Worm (Caenorhabditis elegans): ENCODE results near the gene F21D5.4.

The F21D5.4 gene

DNA sequence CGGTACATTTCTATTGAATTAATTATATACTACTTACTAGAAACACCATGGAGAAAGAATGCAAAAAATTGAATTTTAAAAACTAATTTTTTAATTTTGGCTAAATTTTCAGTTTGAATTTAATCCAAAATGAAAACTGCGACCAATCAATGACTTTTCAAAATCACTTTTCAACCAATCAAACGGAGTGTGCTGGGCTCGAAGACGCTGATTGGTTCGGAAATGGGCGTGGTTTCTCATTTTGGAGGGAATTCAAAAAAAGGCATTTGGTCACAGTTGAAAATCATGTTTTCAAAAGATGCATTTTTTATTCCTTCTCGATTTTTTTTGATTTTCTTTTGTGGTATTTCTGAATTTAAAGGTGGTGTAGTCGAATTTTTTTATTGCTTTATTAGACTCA is 11.1 kb downstream of the F21D5.4 start:
- no peak for TF ChIP-seq Y105C5A.15 (GFP tag; IDR thresholded peaks at IDR 0.05)
- TF ChIP-seq pha-4 (GFP tag; IDR thresholded peaks at IDR 0.05) = no peak
- TF ChIP-seq pha-4 (tag; optimal IDR thresholded peaks at IDR 0.05) = no peak
- no peak for TF ChIP-seq nhr-42 (GFP tag; IDR thresholded peaks at IDR 0.05)

- peak; percentile 34; the same call in 1 of the 2 replicates for TF ChIP-seq snpc-1.2 (GFP tag; IDR thresholded peaks at IDR 0.05)
- no peak for TF ChIP-seq hmg-1.1 (GFP tag; IDR thresholded peaks at IDR 0.05)
- TF ChIP-seq nhr-48 (tag; optimal IDR thresholded peaks at IDR 0.05) = no peak
- no peak for TF ChIP-seq unc-62 (GFP tag; optimal IDR thresholded peaks at IDR 0.05 in 1 of 2)
- TF ChIP-seq unc-62 (tag; optimal IDR thresholded peaks at IDR 0.05) = no peak
- TF ChIP-seq hlh-11 (tag; optimal IDR thresholded peaks at IDR 0.05) = no peak
- no peak for TF ChIP-seq zip-11 (GFP tag; IDR thresholded peaks at IDR 0.05)
- TF ChIP-seq daf-19 (GFP tag; conservative IDR thresholded peaks at IDR 0.05) = no peak
Measured at ce11 chrIV:8752492-8752891, 14.6 kb downstream of the F21D5.4 start.

DNA sequence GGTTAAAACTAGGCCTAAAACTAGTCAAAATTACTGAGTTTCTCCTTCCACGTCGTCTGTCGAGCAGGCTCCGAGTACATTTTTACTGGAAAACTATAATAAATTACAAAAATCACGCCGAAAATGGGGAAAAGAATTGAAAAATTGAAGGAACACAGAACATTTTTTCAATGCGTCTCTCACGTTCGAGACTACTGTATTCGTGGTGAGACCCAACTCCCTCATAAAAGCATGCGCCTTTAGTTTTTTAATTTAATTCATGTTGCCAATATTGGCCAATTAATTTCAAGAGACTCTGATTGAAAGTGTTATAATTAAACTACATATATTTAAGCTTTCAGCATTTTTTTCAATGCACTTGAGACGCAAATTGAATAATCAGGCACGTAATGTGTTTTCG is 16.3 kb downstream of the F21D5.4 start:
- TF ChIP-seq snpc-1.2 (GFP tag; IDR thresholded peaks at IDR 0.05) = 0 out of 2 replicates have a peak, but pooled peaks have one; percentile 6
- no peak for TF ChIP-seq lin-39 (tag; optimal IDR thresholded peaks at IDR 0.05)
- TF ChIP-seq sdz-12 (GFP tag; optimal IDR thresholded peaks at IDR 0.05) = no peak
- TF ChIP-seq dmd-9 (GFP tag; IDR thresholded peaks at IDR 0.05) = no peak

DNA sequence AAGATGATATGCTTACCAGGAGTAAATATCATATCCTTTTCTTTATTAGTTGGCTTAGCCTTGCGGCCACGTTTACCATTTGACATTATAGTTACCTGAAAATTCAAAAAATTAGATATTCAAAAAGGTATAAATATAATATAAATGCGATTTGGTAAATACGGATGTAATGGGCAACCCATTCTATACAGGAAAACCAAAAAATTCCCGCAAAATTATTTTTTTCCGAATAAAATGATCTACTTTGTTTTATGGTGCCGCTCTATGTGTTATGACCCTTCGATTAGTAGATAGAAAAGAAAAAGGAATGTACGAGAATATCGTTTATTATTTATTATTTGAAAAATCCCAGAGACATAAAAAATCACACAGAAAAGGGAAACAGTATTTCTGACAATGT is 16.8 kb downstream of the F21D5.4 start, which contains the start of gene elli-1:
elli-1 (minus strand) TSS at position 101 of the 400 bp plus-strand sequence.
- no peak for TF ChIP-seq lin-15B (tag; optimal IDR thresholded peaks at IDR 0.05)
- TF ChIP-seq Y48G9A.11 (GFP tag; IDR thresholded peaks at IDR 0.05) = no peak
- TF ChIP-seq ceh-20 (GFP tag; IDR thresholded peaks at IDR 0.05) = no peak
- TF ChIP-seq cey-2 (tag; optimal IDR thresholded peaks at IDR 0.05; ENCODE audit: borderline replicate concordance, insufficient read depth) = no peak
- no peak for TF ChIP-seq fos-1 (tag; optimal IDR thresholded peaks at IDR 0.05)
- no peak for TF ChIP-seq arid-1 (GFP tag; conservative IDR thresholded peaks at IDR 0.05)
- no peak for TF ChIP-seq ceh-62 (tag; optimal IDR thresholded peaks at IDR 0.05)
- TF ChIP-seq egl-43 (GFP tag; IDR thresholded peaks at IDR 0.05) = no peak
- TF ChIP-seq snpc-1.2 (GFP tag; IDR thresholded peaks at IDR 0.05) = no peak
- TF ChIP-seq sdz-12 (GFP tag; optimal IDR thresholded peaks at IDR 0.05) = no peak
- TF ChIP-seq ceh-44 (GFP tag; IDR thresholded peaks at IDR 0.05) = no peak
- no peak for TF ChIP-seq dpl-1 (GFP tag; optimal IDR thresholded peaks at IDR 0.05)
- no peak for TF ChIP-seq tag-97 (GFP tag; IDR thresholded peaks at IDR 0.05)
- no peak for TF ChIP-seq ces-1 (GFP tag; optimal IDR thresholded peaks at IDR 0.05)
- TF ChIP-seq lim-7 (GFP tag; IDR thresholded peaks at IDR 0.05) = no peak
- no peak for TF ChIP-seq aha-1 (tag)
- no peak for TF ChIP-seq snpc-4 (tag; optimal IDR thresholded peaks at IDR 0.05)

DNA sequence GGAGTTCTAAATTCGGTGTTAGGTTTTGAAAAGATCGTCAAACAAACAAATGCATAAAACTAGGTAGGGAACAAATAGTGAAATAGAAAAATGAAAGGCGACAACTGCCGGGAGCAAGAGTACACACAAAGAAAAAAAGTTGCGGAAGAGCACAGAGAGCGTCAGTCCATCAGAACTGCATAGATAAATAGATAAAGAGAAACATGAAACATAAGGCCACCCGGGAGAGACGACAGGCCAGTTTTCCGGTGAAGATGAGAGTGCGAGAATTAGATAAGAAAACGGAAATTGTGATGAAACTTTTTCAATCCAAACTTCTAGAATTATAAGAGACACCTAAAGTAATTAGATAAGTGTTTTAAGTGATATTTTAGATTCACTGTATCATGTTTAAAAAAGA is 19.8 kb downstream of the F21D5.4 start:
- TF ChIP-seq ceh-32 (tag; optimal IDR thresholded peaks at IDR 0.05; ENCODE audit: poor library complexity) = no peak
- TF ChIP-seq nhr-11 (tag; optimal IDR thresholded peaks at IDR 0.05) = peak; percentile 7
- no peak for TF ChIP-seq saeg-2 (GFP tag; IDR thresholded peaks at IDR 0.05)
- no peak for TF ChIP-seq lin-13 (GFP tag; optimal IDR thresholded peaks at IDR 0.05)
- no peak for TF ChIP-seq mxl-3 (GFP tag; optimal IDR thresholded peaks at IDR 0.05)
- TF ChIP-seq F10B5.3 (tag; optimal IDR thresholded peaks at IDR 0.05) = no peak
- TF ChIP-seq mes-2 (tag; optimal IDR thresholded peaks at IDR 0.05; ENCODE audit: poor library complexity, severe bottlenecking) = no peak
- TF ChIP-seq vab-7 (GFP tag; IDR thresholded peaks at IDR 0.05) = no peak
- TF ChIP-seq dmd-6 (GFP tag; IDR thresholded peaks at IDR 0.05) = no peak; the same call in none of the 2 replicates
- TF ChIP-seq nhr-77 (tag; optimal IDR thresholded peaks at IDR 0.05) = no peak
- no peak for TF ChIP-seq spr-3 (GFP tag; optimal IDR thresholded peaks at IDR 0.05)
- TF ChIP-seq nhr-25 (tag; optimal IDR thresholded peaks at IDR 0.05; ENCODE audit: borderline replicate concordance, insufficient read depth) = no peak
- no peak for TF ChIP-seq ceh-20 (GFP tag; IDR thresholded peaks at IDR 0.05)
- no peak for TF ChIP-seq Y105C5A.15 (GFP tag; IDR thresholded peaks at IDR 0.05)
- TF ChIP-seq sdz-12 (GFP tag; optimal IDR thresholded peaks at IDR 0.05) = no peak
- TF ChIP-seq F26F4.8 (GFP tag; conservative IDR thresholded peaks at IDR 0.05) = no peak
- TF ChIP-seq fkh-10 (GFP tag; optimal IDR thresholded peaks at IDR 0.05) = no peak
- TF ChIP-seq zfp-3 (GFP tag; conservative IDR thresholded peaks at IDR 0.05) = no peak
- no peak for TF ChIP-seq dmd-9 (GFP tag; IDR thresholded peaks at IDR 0.05)
- TF ChIP-seq T26A8.4 (GFP tag; IDR thresholded peaks at IDR 0.05) = no peak; the same call in 1 of the 2 replicates
